Worm (Caenorhabditis elegans) whole organism, young adult: Measurements from ENCODE around the gene hrg-4.

Experiments used
- B0336.3 ChIP-seq: fragments of 200-800 bp; sonication (Bioruptor generic); IDR thresholded peaks from 2 replicates; pipeline ENCODE4 v1.3.6; 2022; ENCODE audit warnings: missing genetic modification characterization, missing compliant biosample characterization
- C17E4.6 ChIP-seq: fragments of 200-800 bp; sonication (Bioruptor generic); IDR thresholded peaks from 2 replicates; pipeline ENCODE4 v1.3.6; 2022; ENCODE audit warnings: missing genetic modification reagents, missing genetic modification characterization, missing compliant biosample characterization
- F10E7.11 ChIP-seq: sonication (generic microtip); optimal IDR thresholded peaks from 2 replicates; lab custom pipeline; 2017; ENCODE audit warnings: mild to moderate bottlenecking, missing genetic modification characterization, moderate library complexity, missing compliant biosample characterization
- F39B2.1 ChIP-seq: fragments of 200-800 bp; sonication (Bioruptor generic); IDR thresholded peaks from 2 replicates; pipeline ENCODE4 v1.3.6; 2022; ENCODE audit warnings: missing genetic modification reagents, missing genetic modification characterization, missing compliant biosample characterization
- F52B5.7 ChIP-seq: sonication (generic microtip); optimal IDR thresholded peaks from 2 replicates; lab custom pipeline; 2016; ENCODE audit warnings: mild to moderate bottlenecking, missing genetic modification characterization, missing compliant biosample characterization
- T26A5.8 ChIP-seq: sonication (generic microtip); optimal IDR thresholded peaks from 2 replicates; lab custom pipeline; 2016; ENCODE audit warnings: missing genetic modification characterization, missing compliant biosample characterization
- Y95B8A.8 ChIP-seq: fragments of 200-800 bp; sonication (Bioruptor generic); IDR thresholded peaks from 2 replicates; pipeline ENCODE4 v1.3.6; 2022; ENCODE audit warnings: missing genetic modification reagents, missing genetic modification characterization, missing compliant biosample characterization
- ama-1 ChIP-seq, 3 experiments: fragments of 150-350 bp in 1 of 3; sonication (generic microtip) in 2 of 3; optimal IDR thresholded peaks; 2 replicates each; lab custom pipeline; 2014 to 2018; ENCODE audit warnings: missing biosample characterization in 2 of 3, missing genetic modification characterization in 2 of 3, missing genetic modification reagents in 2 of 3
- bed-2 ChIP-seq: fragments of 200-800 bp; sonication (Bioruptor generic); IDR thresholded peaks from 2 replicates; pipeline ENCODE4 v1.3.6; 2022; ENCODE audit warnings: missing genetic modification reagents, missing genetic modification characterization, missing compliant biosample characterization
- ccch-3 ChIP-seq: fragments of 200-800 bp; sonication (Bioruptor generic); optimal IDR thresholded peaks from 2 replicates; lab custom pipeline; 2018; ENCODE audit warnings: mild to moderate bottlenecking, missing genetic modification characterization, missing compliant biosample characterization
- cebp-1 ChIP-seq, 2 experiments: fragments of 200-800 bp in 1 of 2; sonication (Bioruptor generic) in 1 of 2; sonication (generic microtip) in 1 of 2; IDR thresholded peaks in 1 of 2; optimal IDR thresholded peaks in 1 of 2; 2 replicates each; pipeline versions ENCODE4 v1.3.6 to Lab custom; 2017 to 2022; ENCODE audit warnings: missing compliant biosample characterization in 2 of 2, missing genetic modification characterization in 2 of 2, mild to moderate bottlenecking in 1 of 2, missing genetic modification reagents in 1 of 2, moderate library complexity in 1 of 2
- ceh-100 ChIP-seq: fragments of 200-800 bp; sonication (Bioruptor generic); IDR thresholded peaks from 2 replicates; pipeline ENCODE4 v1.3.6; 2022; ENCODE audit warnings: missing genetic modification reagents, missing genetic modification characterization, missing compliant biosample characterization
- ceh-27 ChIP-seq: fragments of 200-800 bp; sonication (Bioruptor generic); optimal IDR thresholded peaks from 2 replicates; lab custom pipeline; 2018; ENCODE audit warnings: mild to moderate bottlenecking, missing genetic modification characterization, moderate library complexity, missing compliant biosample characterization
- ceh-58 ChIP-seq: fragments of 200-800 bp; sonication (Bioruptor generic); IDR thresholded peaks from 2 replicates; pipeline ENCODE4 v1.3.6; 2022; ENCODE audit warnings: missing genetic modification characterization, missing compliant biosample characterization
- die-1 ChIP-seq: sonication (generic microtip); optimal IDR thresholded peaks from 2 replicates; lab custom pipeline; 2016; ENCODE audit warnings: missing genotype, mild to moderate bottlenecking, missing genetic modification characterization, missing compliant biosample characterization
- efl-1 ChIP-seq: fragments of 150-350 bp; optimal IDR thresholded peaks from 2 replicates; lab custom pipeline; 2014; ENCODE audit warnings: missing biosample characterization, missing genetic modification reagents, missing genetic modification characterization
- ekl-4 ChIP-seq: fragments of 200-800 bp; sonication (Bioruptor generic); IDR thresholded peaks from 2 replicates; pipeline ENCODE4 v1.3.6; 2022; ENCODE audit warnings: missing genetic modification reagents, missing genetic modification characterization, missing compliant biosample characterization
- ets-4 ChIP-seq: fragments of 200-800 bp; sonication (Bioruptor generic); optimal IDR thresholded peaks from 2 replicates; lab custom pipeline; 2018; ENCODE audit warnings: mild to moderate bottlenecking, missing genetic modification characterization, missing compliant biosample characterization
- gei-17 ChIP-seq: fragments of 200-800 bp; sonication (Bioruptor generic); optimal IDR thresholded peaks from 2 replicates; lab custom pipeline; 2018; ENCODE audit warnings: mild to moderate bottlenecking, missing genetic modification characterization, missing compliant biosample characterization
- him-1 ChIP-seq: sonication (generic microtip); optimal IDR thresholded peaks from 2 replicates; lab custom pipeline; 2016; ENCODE audit warnings: missing genotype, missing genetic modification reagents, missing genetic modification characterization, missing compliant biosample characterization
- hsf-1 ChIP-seq: fragments of 200-800 bp; sonication (Bioruptor generic); IDR thresholded peaks from 2 replicates; pipeline ENCODE4 v1.3.6; 2022; ENCODE audit warnings: missing genetic modification reagents, missing genetic modification characterization, missing compliant biosample characterization
- lag-1 ChIP-seq: fragments of 200-800 bp; sonication (Bioruptor generic); IDR thresholded peaks from 2 replicates; pipeline ENCODE4 v1.3.6; 2022; ENCODE audit warnings: missing genetic modification reagents, missing genetic modification characterization, missing compliant biosample characterization
- let-607 ChIP-seq, 2 experiments: fragments of 200-800 bp in 1 of 2; sonication (Bioruptor generic) in 1 of 2; sonication (generic microtip) in 1 of 2; optimal IDR thresholded peaks; 2 replicates each; lab custom pipeline; 2016 to 2018; ENCODE audit warnings: mild to moderate bottlenecking in 2 of 2, missing compliant biosample characterization in 2 of 2, missing genetic modification characterization in 2 of 2, moderate library complexity in 2 of 2, missing genotype in 1 of 2
- lin-26 ChIP-seq: fragments of 200-800 bp; sonication (Bioruptor generic); IDR thresholded peaks from 2 replicates; pipeline ENCODE4 v1.3.6; 2022; ENCODE audit warnings: missing genetic modification reagents, missing genetic modification characterization, missing compliant biosample characterization
- lir-1 ChIP-seq: fragments of 200-800 bp; sonication (Bioruptor generic); conservative IDR thresholded peaks from 2 replicates; pipeline ENCODE4 v1.3.6; 2022; ENCODE audit warnings: missing genetic modification reagents, missing genetic modification characterization, missing compliant biosample characterization
- mes-4 ChIP-seq: sonication (generic microtip); optimal IDR thresholded peaks from 2 replicates; lab custom pipeline; 2016; ENCODE audit warnings: missing genotype, missing genetic modification characterization, missing compliant biosample characterization
- mxl-1 ChIP-seq: sonication (generic microtip); optimal IDR thresholded peaks from 2 replicates; lab custom pipeline; 2016; ENCODE audit warnings: missing genetic modification characterization, missing compliant biosample characterization
- nfya-2 ChIP-seq: fragments of 200-800 bp; sonication (Bioruptor generic); IDR thresholded peaks from 2 replicates; pipeline ENCODE4 v1.3.6; 2022; ENCODE audit warnings: missing genetic modification reagents, missing genetic modification characterization, missing compliant biosample characterization
- nhr-120 ChIP-seq: fragments of 200-800 bp; sonication (Bioruptor generic); IDR thresholded peaks from 2 replicates; pipeline ENCODE4 v1.3.6; 2022; ENCODE audit warnings: missing genetic modification characterization, missing compliant biosample characterization
- nhr-179 ChIP-seq: sonication (generic microtip); optimal IDR thresholded peaks from 2 replicates; lab custom pipeline; 2016; ENCODE audit warnings: mild to moderate bottlenecking, missing genetic modification characterization, missing compliant biosample characterization
- nhr-27 ChIP-seq: fragments of 200-800 bp; sonication (Bioruptor generic); optimal IDR thresholded peaks from 2 replicates; lab custom pipeline; 2018; ENCODE audit warnings: mild to moderate bottlenecking, missing genetic modification characterization, moderate library complexity, missing compliant biosample characterization
- pbrm-1 ChIP-seq: fragments of 200-800 bp; sonication (Bioruptor generic); IDR thresholded peaks from 2 replicates; pipeline ENCODE4 v1.3.6; 2022; ENCODE audit warnings: missing genetic modification reagents, missing genetic modification characterization, missing compliant biosample characterization
- pha-4 ChIP-seq: fragments of 150-350 bp; sonication (generic microtip); optimal IDR thresholded peaks from 2 replicates; lab custom pipeline; 2014; ENCODE audit warnings: missing biosample characterization, missing genetic modification reagents, missing genetic modification characterization
- sea-2 ChIP-seq: fragments of 200-800 bp; sonication (Bioruptor generic); IDR thresholded peaks from 2 replicates; pipeline ENCODE4 v1.3.6; 2022; ENCODE audit warnings: missing genetic modification characterization, missing compliant biosample characterization
- snpc-1.1 ChIP-seq: sonication (generic microtip); optimal IDR thresholded peaks from 2 replicates; lab custom pipeline; 2017; ENCODE audit warnings: missing genetic modification characterization, mild to moderate bottlenecking, missing compliant biosample characterization, antibody characterized with exemption, moderate library complexity, missing genotype, missing genetic modification reagents; ENCODE audit not compliant: insufficient read depth
- snpc-1.3 ChIP-seq: sonication (generic microtip); optimal IDR thresholded peaks from 2 replicates; lab custom pipeline; 2017; ENCODE audit warnings: missing genetic modification characterization, mild to moderate bottlenecking, missing compliant biosample characterization, antibody characterized with exemption, moderate library complexity, missing genotype, missing genetic modification reagents; ENCODE audit not compliant: insufficient read depth
- snpc-4 ChIP-seq, 5 experiments: fragments of 150-350 bp in 1 of 5; sonication (generic microtip) in 4 of 5; optimal IDR thresholded peaks; 2 replicates each; lab custom pipeline; 2014 to 2018; ENCODE audit warnings: missing genetic modification characterization in 5 of 5, missing biosample characterization in 3 of 5, antibody characterized with exemption in 2 of 5, mild to moderate bottlenecking in 2 of 5, missing compliant biosample characterization in 2 of 5, missing genotype in 2 of 5, moderate library complexity in 2 of 5, missing genetic modification reagents in 1 of 5
- ztf-22 ChIP-seq: fragments of 200-800 bp; sonication (Bioruptor generic); optimal IDR thresholded peaks from 2 replicates; lab custom pipeline; 2018; ENCODE audit warnings: mild to moderate bottlenecking, missing genetic modification characterization, moderate library complexity, missing compliant biosample characterization
- ztf-25 ChIP-seq: fragments of 200-800 bp; sonication (Bioruptor generic); IDR thresholded peaks from 2 replicates; pipeline ENCODE4 v1.3.6; 2022; ENCODE audit warnings: missing genetic modification reagents, missing genetic modification characterization, missing compliant biosample characterization
- ztf-26 ChIP-seq: sonication (generic microtip); optimal IDR thresholded peaks from 2 replicates; lab custom pipeline; 2017; ENCODE audit warnings: missing genetic modification characterization, missing compliant biosample characterization

The hrg-4 gene

DNA sequence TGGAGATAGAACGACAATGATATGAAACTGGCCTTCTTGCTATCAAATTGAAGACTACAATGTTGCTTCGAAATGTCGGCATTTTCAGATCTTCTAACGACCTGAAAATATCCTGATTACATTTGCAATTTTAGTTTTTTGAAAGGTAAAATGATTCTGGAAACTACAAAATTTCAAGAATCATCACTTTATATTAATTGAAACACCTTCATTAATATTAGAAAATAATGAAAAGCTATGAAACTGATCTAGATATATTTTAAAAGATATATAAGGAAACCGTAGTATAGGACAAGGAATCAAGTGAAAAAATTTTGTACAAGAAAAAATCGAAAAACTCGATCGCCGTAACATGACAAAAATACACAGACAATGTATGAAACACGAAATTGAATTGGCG lies 18.9 kb downstream of the hrg-4 start, which contains the start of gene ndx-9:
ndx-9 (minus strand) TSS at position 101 of the 400 bp plus-strand sequence.
- TF ChIP-seq gei-17 (GFP tag; lab: Kevin White, UChicago) (no peak), ama-1 (optimal IDR thresholded peaks at IDR 0.05; lab: Kevin White, UChicago) (no peak), ama-1 (GFP tag; optimal IDR thresholded peaks at IDR 0.05; lab: Kevin White, UChicago) (no peak), mxl-1 (tag; lab: Kevin White, UChicago) (no peak), ztf-22 (GFP tag; lab: Kevin White, UChicago) (no peak), ztf-26 (tag; lab: Kevin White, UChicago) (no peak), F52B5.7 (tag; lab: Kevin White, UChicago) (no peak), nhr-179 (tag; lab: Kevin White, UChicago) (no peak), ccch-3 (no peak), bed-2 (GFP tag; lab: Robert Waterston, UW) (no peak), mes-4 (tag; lab: Kevin White, UChicago) (no peak), F10E7.11 (tag; lab: Kevin White, UChicago) (no peak), lir-1 (GFP tag; lab: Robert Waterston, UW) (no peak), nhr-120 (GFP tag; lab: Robert Waterston, UW) (no peak), him-1 (tag; lab: Kevin White, UChicago) (no peak), F39B2.1 (GFP tag; lab: Robert Waterston, UW) (no peak), ceh-58 (no peak)

DNA sequence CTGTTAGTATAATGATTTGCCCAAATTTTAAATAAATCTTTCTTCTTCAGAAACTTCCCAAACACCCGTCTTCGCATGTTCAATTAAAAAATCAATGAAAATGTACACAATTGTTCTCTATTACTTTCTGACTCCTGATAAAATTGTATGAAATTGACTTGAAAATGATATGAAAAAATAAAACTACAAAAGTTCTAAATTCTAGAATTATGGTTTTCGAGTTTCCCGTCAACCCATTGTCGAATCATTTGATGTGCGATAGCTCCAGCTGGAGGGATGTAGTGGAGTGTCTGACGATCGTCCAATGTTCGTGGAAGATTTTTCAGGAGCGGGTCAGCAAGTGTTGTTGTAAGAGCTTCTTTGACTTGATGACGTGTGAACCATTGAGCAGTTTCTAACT lies 20.9 kb downstream of the hrg-4 start:
- TF ChIP-seq pbrm-1 (GFP tag; lab: Robert Waterston, UW) = 0 out of 2 replicates have a peak, but pooled peaks have one; percentile 5
- TF ChIP-seq hsf-1 (GFP tag; lab: Robert Waterston, UW) = no peak

DNA sequence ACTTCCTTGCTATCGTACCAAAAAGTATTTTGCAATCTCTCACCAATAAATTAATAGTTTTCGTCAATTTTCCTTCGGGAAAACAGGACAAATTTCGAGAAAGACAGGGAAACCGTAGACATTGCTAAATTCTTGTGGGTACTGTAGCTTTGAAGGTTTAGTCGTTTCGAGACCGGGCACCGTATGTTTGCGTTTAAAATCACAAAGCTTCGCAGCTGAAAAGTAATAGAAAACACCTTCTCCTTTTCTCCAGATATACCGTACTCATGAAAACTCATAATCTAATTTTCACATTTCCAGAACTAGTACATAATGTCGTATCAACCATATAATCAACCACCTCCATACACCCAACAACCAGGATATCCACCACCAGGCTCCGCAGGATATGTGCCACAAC lies 21.8 kb downstream of the hrg-4 start, which contains the start of gene F13H10.6:
F13H10.6 (plus strand) TSS at position 301 of the 400 bp plus-strand sequence.
- TF ChIP-seq C17E4.6 (GFP tag; lab: Robert Waterston, UW) (no peak), B0336.3 (no peak), pha-4 (no peak), Y95B8A.8 (GFP tag; lab: Robert Waterston, UW) (no peak), lag-1 (GFP tag; lab: Robert Waterston, UW) (no peak), nfya-2 (no peak), ztf-25 (GFP tag; lab: Robert Waterston, UW) (no peak), F52B5.7 (tag; lab: Kevin White, UChicago) (no peak), let-607 (tag; optimal IDR thresholded peaks at IDR 0.05; lab: Kevin White, UChicago) (no peak)

DNA sequence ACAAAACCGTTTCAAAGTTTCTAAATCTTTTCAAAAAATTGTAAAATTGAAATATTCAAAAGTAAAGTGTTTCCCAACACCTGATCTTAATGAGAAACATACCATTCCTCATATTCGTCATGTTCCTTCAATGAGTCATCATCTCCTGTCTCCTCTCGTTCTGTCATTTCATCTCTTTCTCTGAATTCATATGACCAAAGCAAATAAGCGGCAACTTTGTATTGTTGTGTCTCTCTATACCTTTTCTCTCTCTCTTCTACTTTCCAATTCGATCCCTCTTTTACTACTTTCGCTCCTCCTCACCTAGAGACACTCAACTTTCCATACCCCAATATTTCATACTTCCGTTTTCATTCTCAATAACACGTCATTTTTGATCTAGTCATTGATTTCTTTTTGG lies 22.5 kb downstream of the hrg-4 start:
- TF ChIP-seq ceh-27 (GFP tag; lab: Kevin White, UChicago) (peak; percentile 54), nhr-27 (tag; lab: Kevin White, UChicago) (no peak), cebp-1 (GFP tag; IDR thresholded peaks at IDR 0.05; lab: Robert Waterston, UW) (no peak), cebp-1 (tag; optimal IDR thresholded peaks at IDR 0.05; lab: Kevin White, UChicago) (peak; percentile 31)

DNA sequence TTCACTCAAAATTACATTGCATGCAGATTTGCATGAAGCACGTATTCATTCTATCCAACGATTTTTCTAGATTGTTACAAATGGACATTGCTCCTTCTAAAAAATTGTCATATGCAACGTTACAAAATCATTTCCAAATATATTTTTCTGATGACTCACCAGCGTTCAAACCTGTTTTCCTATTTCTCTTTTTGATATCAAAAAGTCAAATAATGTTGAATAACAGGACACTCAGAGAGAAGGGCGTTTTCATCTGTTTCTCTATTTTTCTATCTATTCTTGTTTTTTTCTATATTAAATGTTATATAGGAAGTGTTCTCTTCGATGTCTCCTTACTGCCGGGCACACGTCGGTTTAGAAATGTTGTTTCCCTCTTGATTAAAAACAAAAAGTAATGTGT lies 23.9 kb downstream of the hrg-4 start:
- TF ChIP-seq hsf-1 (GFP tag; lab: Robert Waterston, UW) (no peak), ceh-100 (GFP tag; lab: Robert Waterston, UW) (no peak), die-1 (tag; lab: Kevin White, UChicago) (no peak), ama-1 (optimal IDR thresholded peaks at IDR 0.05; lab: Kevin White, UChicago) (no peak), ama-1 (GFP tag; optimal IDR thresholded peaks at IDR 0.05; lab: Kevin White, UChicago) (no peak), snpc-1.3 (tag; lab: Kevin White, UChicago) (no peak), snpc-4 (GFP tag; optimal IDR thresholded peaks at IDR 0.05; lab: Kevin White, UChicago) (no peak), snpc-4 (tag; optimal IDR thresholded peaks at IDR 0.05; lab: Kevin White, UChicago) (no peak), lin-26 (GFP tag; lab: Robert Waterston, UW) (no peak), cebp-1 (GFP tag; IDR thresholded peaks at IDR 0.05; lab: Robert Waterston, UW) (no peak), cebp-1 (tag; optimal IDR thresholded peaks at IDR 0.05; lab: Kevin White, UChicago) (no peak), ekl-4 (GFP tag; lab: Robert Waterston, UW) (no peak), T26A5.8 (tag; lab: Kevin White, UChicago) (no peak), sea-2 (GFP tag; lab: Robert Waterston, UW) (no peak), ets-4 (GFP tag; lab: Kevin White, UChicago) (no peak), snpc-1.1 (no peak), efl-1 (GFP tag; lab: Kevin White, UChicago) (no peak)
